Worm (Caenorhabditis elegans) whole organism, L4 larva: ENCODE data around the gene ZC15.1.

Source experiments
- ama-1 ChIP-seq: fragments of 150-350 bp; optimal IDR thresholded peaks from 2 replicates; lab custom pipeline; 2014; ENCODE audit warnings: inconsistent platforms, mixed read lengths
- dpl-1 ChIP-seq: fragments of 150-350 bp; optimal IDR thresholded peaks from 2 replicates; lab custom pipeline; 2014; ENCODE audit warnings: missing biosample characterization, missing genetic modification reagents, missing genetic modification characterization
- gei-8 ChIP-seq: fragments of 200-800 bp; sonication (Bioruptor generic); optimal IDR thresholded peaks from 2 replicates; lab custom pipeline; 2018; ENCODE audit warnings: mild to moderate bottlenecking, missing genetic modification characterization, missing compliant biosample characterization
- mep-1 ChIP-seq: fragments of 150-350 bp; sonication (generic microtip); optimal IDR thresholded peaks from 3 replicates; lab custom pipeline; 2014; ENCODE audit warnings: missing biosample characterization, missing genetic modification characterization
- pha-4 ChIP-seq, 2 experiments: fragments of 150-350 bp in 1 of 2; fragments of 200-800 bp in 1 of 2; sonication (Bioruptor generic) in 1 of 2; IDR thresholded peaks in 1 of 2; optimal IDR thresholded peaks in 1 of 2; 2 replicates each; pipeline versions ENCODE4 v1.3.6 to Lab custom; 2014 to 2022; ENCODE audit warnings: missing genetic modification characterization in 2 of 2, missing genetic modification reagents in 2 of 2, missing biosample characterization in 1 of 2, missing compliant biosample characterization in 1 of 2
- pqm-1 ChIP-seq: sonication (generic microtip); optimal IDR thresholded peaks from 2 replicates; lab custom pipeline; 2017; ENCODE audit warnings: missing biosample characterization, missing genetic modification characterization
- snpc-1.2 ChIP-seq: fragments of 200-800 bp; sonication (Bioruptor generic); IDR thresholded peaks from 2 replicates; pipeline ENCODE4 v1.3.6; 2022; ENCODE audit warnings: missing genetic modification reagents, missing genetic modification characterization, missing compliant biosample characterization
- unc-130 ChIP-seq: sonication (generic microtip); optimal IDR thresholded peaks from 2 replicates; lab custom pipeline; 2016; ENCODE audit warnings: missing genetic modification reagents, missing genetic modification characterization, missing compliant biosample characterization
- unc-62 ChIP-seq, 3 experiments: fragments of 150-350 bp in 1 of 3; sonication (generic microtip); optimal IDR thresholded peaks in 2 of 3; peaks in 1 of 3; 1 replicate in 1 of 3; 2 replicates in 2 of 3; lab custom pipeline; 2014 to 2017; ENCODE audit warnings: missing biosample characterization in 3 of 3, missing genetic modification characterization in 3 of 3, missing genetic modification reagents in 3 of 3, missing genotype in 1 of 3

- TF ChIP-seq unc-62 (GFP tag; optimal IDR thresholded peaks at IDR 0.05 in 1 of 2; lab: Kevin White, UChicago) (no peak), unc-62 (tag; optimal IDR thresholded peaks at IDR 0.05; lab: Kevin White, UChicago) (no peak), gei-8 (GFP tag; lab: Kevin White, UChicago) (no peak), ama-1 (lab: Kevin White, UChicago) (no peak), pha-4 (GFP tag; IDR thresholded peaks at IDR 0.05; lab: Robert Waterston, UW) (no peak), pha-4 (tag; optimal IDR thresholded peaks at IDR 0.05; lab: Kevin White, UChicago) (no peak), pqm-1 (tag; lab: Kevin White, UChicago) (no peak), dpl-1 (GFP tag; lab: Kevin White, UChicago) (no peak), unc-130 (no peak), snpc-1.2 (GFP tag; lab: Robert Waterston, UW) (no peak), mep-1 (tag; lab: Kevin White, UChicago) (no peak)
Observed at ce11 chrV:20325417-20325816, 19.5 kb downstream of the ZC15.1 start, which contains the start of gene Y38H6A.1.
